Worm (Caenorhabditis elegans) whole organism, late embryonic: ENCODE measurements around the gene ceh-27.

ENCODE experiments used
- C38D4.7 ChIP-seq: fragments of 200-800 bp; sonication (Bioruptor generic); optimal IDR thresholded peaks from 2 replicates; lab custom pipeline; 2018; ENCODE audit warnings: mild to moderate bottlenecking, missing genetic modification characterization, moderate library complexity, missing compliant biosample characterization
- ama-1 ChIP-seq: fragments of 150-350 bp; optimal IDR thresholded peaks from 2 replicates; lab custom pipeline; 2014
- elt-2 ChIP-seq: sonication (generic microtip); optimal IDR thresholded peaks from 2 replicates; lab custom pipeline; 2016; ENCODE audit warnings: missing genetic modification reagents, missing genetic modification characterization, missing compliant biosample characterization
- pha-4 ChIP-seq: fragments of 150-350 bp; optimal IDR thresholded peaks from 2 replicates; lab custom pipeline; 2018; ENCODE audit warnings: missing biosample characterization, missing genetic modification reagents, missing genetic modification characterization
- syd-9 ChIP-seq: sonication (generic microtip); optimal IDR thresholded peaks from 2 replicates; lab custom pipeline; 2016; ENCODE audit warnings: mild to moderate bottlenecking, missing genetic modification characterization, moderate library complexity, missing compliant biosample characterization
- ztf-16 ChIP-seq: sonication (generic microtip); optimal IDR thresholded peaks from 2 replicates; lab custom pipeline; 2017; ENCODE audit warnings: missing genetic modification characterization, missing compliant biosample characterization

DNA sequence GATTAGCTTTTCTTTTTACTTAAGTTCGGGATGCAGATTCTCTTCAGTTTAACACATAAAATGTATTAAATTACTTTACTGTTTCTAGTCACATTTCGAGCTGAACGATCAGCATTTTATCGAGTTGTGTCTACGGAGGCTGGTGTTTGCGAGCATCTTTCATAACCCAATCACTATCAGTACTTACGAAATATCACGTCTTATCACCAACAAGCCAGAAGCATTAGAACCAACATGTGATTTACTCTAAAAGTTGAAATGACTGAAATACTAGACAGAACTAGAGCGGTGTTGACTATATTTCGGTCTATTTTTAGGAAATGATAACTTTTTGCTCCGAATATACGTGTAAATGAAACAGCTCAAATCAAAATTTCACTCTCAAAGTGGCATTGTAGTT is 16.5 kb downstream of the ceh-27 start:
- TF ChIP-seq ama-1 (lab: Kevin White, UChicago) (no peak), elt-2 (tag; lab: Kevin White, UChicago) (no peak), ztf-16 (tag; lab: Kevin White, UChicago) (no peak), syd-9 (tag; lab: Kevin White, UChicago) (no peak), pha-4 (tag; lab: Kevin White, UChicago) (no peak), C38D4.7 (GFP tag; lab: Kevin White, UChicago) (no peak)
